Fruit fly (Drosophila melanogaster) whole organism, embryonic: ENCODE results near the gene Abl.
A peak's percentile ranks its signal among the peaks of the same experiment; 100 is the strongest.

ENCODE experiments used
- Abd-B ChIP-seq: fragments of 200-800 bp; sonication (Bioruptor generic); optimal IDR thresholded peaks from 2 replicates; lab custom pipeline; 2018; ENCODE audit warnings: missing biosample characterization, mild to moderate bottlenecking, missing genetic modification characterization, moderate library complexity
- Adf1 ChIP-seq: fragments of 200-800 bp; sonication (Bioruptor generic); IDR thresholded peaks from 2 replicates; pipeline ENCODE4 v1.3.6; 2022; ENCODE audit warnings: missing biosample characterization, missing genetic modification characterization
- Bgb ChIP-seq: fragments of 200-800 bp; sonication (Bioruptor generic); IDR thresholded peaks from 2 replicates; pipeline ENCODE4 v1.3.6; 2022; ENCODE audit warnings: missing biosample characterization, missing genetic modification characterization; ENCODE audit not compliant: partially characterized antibody
- CG1233 ChIP-seq: fragments of 200-800 bp; sonication (Bioruptor generic); optimal IDR thresholded peaks from 4 replicates; lab custom pipeline; 2018; ENCODE audit warnings: missing biosample characterization, mild to moderate bottlenecking, missing genetic modification characterization
- CG12391 ChIP-seq: fragments of 200-800 bp; sonication (Bioruptor generic); optimal IDR thresholded peaks from 3 replicates; lab custom pipeline; 2018; ENCODE audit warnings: missing biosample characterization, mild to moderate bottlenecking, missing genetic modification characterization, moderate library complexity
- CG13287 ChIP-seq: fragments of 200-800 bp; sonication (Bioruptor generic); IDR thresholded peaks from 2 replicates; pipeline ENCODE4 v1.3.6; 2022; ENCODE audit warnings: missing biosample characterization, missing genetic modification characterization; ENCODE audit not compliant: partially characterized antibody
- CG14014 ChIP-seq: fragments of 200-800 bp; sonication (Bioruptor generic); IDR thresholded peaks from 2 replicates; pipeline ENCODE4 v1.3.6; 2022; ENCODE audit warnings: missing biosample characterization, missing genetic modification characterization
- CG16863 ChIP-seq: fragments of 200-800 bp; sonication (Bioruptor generic); optimal IDR thresholded peaks from 3 replicates; lab custom pipeline; 2016; ENCODE audit warnings: missing biosample characterization, missing genetic modification characterization
- CG17359 ChIP-seq: fragments of 200-800 bp; sonication (Bioruptor generic); optimal IDR thresholded peaks from 3 replicates; lab custom pipeline; 2018; ENCODE audit warnings: missing biosample characterization, mild to moderate bottlenecking, missing genetic modification characterization, moderate library complexity
- CG2889 ChIP-seq: fragments of 200-800 bp; sonication (Bioruptor generic); IDR thresholded peaks from 3 replicates; pipeline ENCODE4 v1.3.6; 2022; ENCODE audit warnings: missing biosample characterization, missing genetic modification characterization
- CG3065 ChIP-seq: fragments of 200-800 bp; sonication (Bioruptor generic); optimal IDR thresholded peaks from 2 replicates; lab custom pipeline; 2016; ENCODE audit warnings: missing biosample characterization, missing genetic modification characterization
- CG31388 ChIP-seq: fragments of 200-800 bp; sonication (Bioruptor generic); optimal IDR thresholded peaks from 2 replicates; lab custom pipeline; 2016; ENCODE audit warnings: missing biosample characterization, missing genetic modification characterization
- CG42726 ChIP-seq: fragments of 200-800 bp; sonication (Bioruptor generic); IDR thresholded peaks from 2 replicates; pipeline ENCODE4 v1.3.6; 2022; ENCODE audit warnings: missing biosample characterization, missing genetic modification characterization; ENCODE audit not compliant: partially characterized antibody
- CG4360 ChIP-seq: fragments of 200-800 bp; sonication (Bioruptor generic); IDR thresholded peaks from 2 replicates; pipeline ENCODE4 v1.3.6; 2022; ENCODE audit warnings: missing biosample characterization, missing genetic modification characterization
- CG5180 ChIP-seq: fragments of 200-800 bp; sonication (Bioruptor generic); optimal IDR thresholded peaks from 3 replicates; lab custom pipeline; 2017; ENCODE audit warnings: missing biosample characterization, missing genetic modification characterization, mild to moderate bottlenecking, moderate library complexity, missing genetic modification reagents
- CG6683 ChIP-seq: fragments of 200-800 bp; sonication (Bioruptor generic); optimal IDR thresholded peaks from 2 replicates; lab custom pipeline; 2017; ENCODE audit warnings: missing biosample characterization, mild to moderate bottlenecking, missing genetic modification characterization, missing genetic modification reagents
- CG8089 ChIP-seq: fragments of 200-800 bp; sonication (Bioruptor generic); optimal IDR thresholded peaks from 3 replicates; lab custom pipeline; 2016; ENCODE audit warnings: missing biosample characterization, missing genetic modification characterization
- D ChIP-seq, 2 experiments: fragments of 200-800 bp in 1 of 2; fragments of >200 bp in 1 of 2; sonication (Bioruptor generic) in 1 of 2; optimal IDR thresholded peaks; 2 replicates in 1 of 2; 3 replicates in 1 of 2; lab custom pipeline; 2017; ENCODE audit warnings: mild to moderate bottlenecking in 1 of 2, missing biosample characterization in 1 of 2, missing genetic modification characterization in 1 of 2, missing genetic modification reagents in 1 of 2
- Dref ChIP-seq: fragments of 200-800 bp; sonication (Bioruptor generic); IDR thresholded peaks from 2 replicates; pipeline ENCODE4 v1.3.6; 2022; ENCODE audit warnings: missing biosample characterization, missing genetic modification characterization
- Drgx ChIP-seq: fragments of 200-800 bp; sonication (Bioruptor generic); IDR thresholded peaks from 2 replicates; pipeline ENCODE4 v1.3.6; 2022; ENCODE audit warnings: missing biosample characterization, missing genetic modification characterization
- Ets65A ChIP-seq: fragments of 200-800 bp; sonication (Bioruptor generic); peaks from one replicate; lab custom pipeline; 2016; ENCODE audit warnings: missing biosample characterization, missing genetic modification characterization
- Fer1 ChIP-seq: fragments of 200-800 bp; sonication (Bioruptor generic); optimal IDR thresholded peaks from 2 replicates; lab custom pipeline; 2017; ENCODE audit warnings: missing biosample characterization, mild to moderate bottlenecking, missing genetic modification characterization
- Lpt ChIP-seq: fragments of >200 bp; optimal IDR thresholded peaks from 2 replicates; lab custom pipeline; 2018; ENCODE audit warnings: missing biosample characterization, missing genetic modification characterization
- Max ChIP-seq: fragments of 200-800 bp; sonication (Bioruptor generic); optimal IDR thresholded peaks from 2 replicates; lab custom pipeline; 2016; ENCODE audit warnings: missing biosample characterization, mild to moderate bottlenecking, missing genetic modification characterization
- Meics ChIP-seq: fragments of 200-800 bp; sonication (Bioruptor generic); optimal IDR thresholded peaks from 2 replicates; lab custom pipeline; 2017; ENCODE audit warnings: missing biosample characterization, mild to moderate bottlenecking, missing genetic modification characterization
- NC2α ChIP-seq: fragments of 200-800 bp; sonication (Bioruptor generic); optimal IDR thresholded peaks from 2 replicates; lab custom pipeline; 2016; ENCODE audit warnings: missing biosample characterization, missing genetic modification characterization
- Ravus ChIP-seq: fragments of 200-800 bp; sonication (Bioruptor generic); IDR thresholded peaks from 2 replicates; pipeline ENCODE4 v1.3.6; 2022; ENCODE audit warnings: missing biosample characterization, missing genetic modification characterization
- Sry-δ ChIP-seq: fragments of 200-800 bp; sonication (Bioruptor generic); optimal IDR thresholded peaks from 2 replicates; lab custom pipeline; 2016; ENCODE audit warnings: missing biosample characterization, missing genetic modification characterization
- Xrp1 ChIP-seq: fragments of 200-800 bp; sonication (Bioruptor generic); IDR thresholded peaks from 2 replicates; pipeline ENCODE4 v1.3.6; 2022; ENCODE audit warnings: missing biosample characterization, missing genetic modification characterization
- ase ChIP-seq: fragments of 200-800 bp; sonication (Bioruptor generic); IDR thresholded peaks from 3 replicates; pipeline ENCODE4 v1.3.6; 2022; ENCODE audit warnings: missing biosample characterization, missing genetic modification characterization
- az2 ChIP-seq: fragments of 200-800 bp; sonication (Bioruptor generic); optimal IDR thresholded peaks from 3 replicates; lab custom pipeline; 2016; ENCODE audit warnings: missing biosample characterization, missing genetic modification characterization
- cg ChIP-seq: fragments of 200-800 bp; sonication (Bioruptor generic); optimal IDR thresholded peaks from 3 replicates; lab custom pipeline; 2019; ENCODE audit warnings: missing biosample characterization, mild to moderate bottlenecking, missing genetic modification characterization, moderate library complexity
- chinmo ChIP-seq: fragments of 200-800 bp; sonication (Bioruptor generic); IDR thresholded peaks from 4 replicates; pipeline ENCODE4 v1.3.6; 2022; ENCODE audit warnings: missing biosample characterization, missing genetic modification characterization; ENCODE audit not compliant: partially characterized antibody
- dmrt99B ChIP-seq: fragments of 200-800 bp; sonication (Bioruptor generic); optimal IDR thresholded peaks from 2 replicates; lab custom pipeline; 2018; ENCODE audit warnings: missing biosample characterization, mild to moderate bottlenecking, missing genetic modification characterization, moderate library complexity
- emc ChIP-seq: fragments of 200-800 bp; sonication (Bioruptor generic); optimal IDR thresholded peaks from 2 replicates; lab custom pipeline; 2016; ENCODE audit warnings: missing biosample characterization, missing genetic modification characterization
- esg ChIP-seq: fragments of 200-800 bp; sonication (Bioruptor generic); conservative IDR thresholded peaks from 2 replicates; pipeline ENCODE4 v1.3.6; 2022; ENCODE audit warnings: missing biosample characterization, missing genetic modification characterization
- fd3F ChIP-seq: fragments of 200-800 bp; sonication (Bioruptor generic); optimal IDR thresholded peaks from 2 replicates; lab custom pipeline; 2018; ENCODE audit warnings: missing biosample characterization, mild to moderate bottlenecking, missing genetic modification characterization, moderate library complexity
- gcm ChIP-seq: fragments of 200-800 bp; sonication (Bioruptor generic); optimal IDR thresholded peaks from 2 replicates; lab custom pipeline; 2019; ENCODE audit warnings: missing biosample characterization, mild to moderate bottlenecking, missing genetic modification characterization, moderate library complexity
- knrl ChIP-seq: fragments of 200-800 bp; sonication (Bioruptor generic); IDR thresholded peaks from 3 replicates; pipeline ENCODE4 v1.3.6; 2022; ENCODE audit warnings: missing biosample characterization, missing genetic modification characterization; ENCODE audit not compliant: partially characterized antibody
- lbe ChIP-seq: fragments of 200-800 bp; sonication (Bioruptor generic); optimal IDR thresholded peaks from 2 replicates; lab custom pipeline; 2016; ENCODE audit warnings: missing biosample characterization, mild to moderate bottlenecking, missing genetic modification characterization
- maf-S ChIP-seq: fragments of 200-800 bp; sonication (Bioruptor generic); optimal IDR thresholded peaks from 2 replicates; lab custom pipeline; 2016; ENCODE audit warnings: missing biosample characterization, missing genetic modification characterization
- mirr ChIP-seq: fragments of 200-800 bp; sonication (Bioruptor generic); optimal IDR thresholded peaks from 3 replicates; lab custom pipeline; 2018; ENCODE audit warnings: missing biosample characterization, mild to moderate bottlenecking, missing genetic modification characterization
- onecut ChIP-seq: fragments of 200-800 bp; sonication (Bioruptor generic); IDR thresholded peaks from 2 replicates; pipeline ENCODE4 v1.3.6; 2022; ENCODE audit warnings: missing biosample characterization, missing genetic modification characterization
- pzg ChIP-seq: fragments of 200-800 bp; sonication (Bioruptor generic); optimal IDR thresholded peaks from 3 replicates; lab custom pipeline; 2018; ENCODE audit warnings: missing biosample characterization, mild to moderate bottlenecking, missing genetic modification characterization, moderate library complexity
- sna ChIP-seq: fragments of 200-800 bp; sonication (Bioruptor generic); IDR thresholded peaks from 2 replicates; pipeline ENCODE4 v1.3.6; 2022; ENCODE audit warnings: missing biosample characterization, missing genetic modification characterization; ENCODE audit not compliant: partially characterized antibody
- tin ChIP-seq: fragments of 200-800 bp; sonication (Bioruptor generic); optimal IDR thresholded peaks from 3 replicates; lab custom pipeline; 2016; ENCODE audit warnings: missing biosample characterization, missing genetic modification characterization
- trh ChIP-seq: fragments of 200-800 bp; sonication (Bioruptor generic); optimal IDR thresholded peaks from 2 replicates; lab custom pipeline; 2016; ENCODE audit warnings: missing biosample characterization, missing genetic modification characterization
- vnd ChIP-seq: fragments of 200-800 bp; sonication (Bioruptor generic); IDR thresholded peaks from 3 replicates; pipeline ENCODE4 v1.3.6; 2022; ENCODE audit warnings: missing biosample characterization, missing genetic modification characterization; ENCODE audit not compliant: partially characterized antibody

Gene Abl

dm6 chr3L:16587994-16588622, 59.6 kb downstream of the Abl start (continued):
- no peak for TF ChIP-seq CG5180 (GFP tag; lab: Kevin White, UChicago)
- no peak for TF ChIP-seq Adf1 (GFP tag; lab: Robert Waterston, UW)
- TF ChIP-seq vnd (GFP tag; lab: Robert Waterston, UW): peak; percentile 93
- TF ChIP-seq cg (GFP tag; lab: Kevin White, UChicago): peak; percentile 89
- peak; percentile 96 for TF ChIP-seq sna (GFP tag; lab: Robert Waterston, UW)
- TF ChIP-seq lbe (GFP tag; lab: Kevin White, UChicago): peak; percentile 45
- peak; percentile 73 for TF ChIP-seq Abd-B (GFP tag; lab: Kevin White, UChicago)
- peak; percentile 48 for TF ChIP-seq Drgx (GFP tag; lab: Robert Waterston, UW)
- TF ChIP-seq Xrp1 (GFP tag; lab: Robert Waterston, UW): peak; percentile 53; the same call in 1 of the 2 replicates
- TF ChIP-seq emc (GFP tag; lab: Kevin White, UChicago): peak; percentile 44
- TF ChIP-seq esg (GFP tag; lab: Robert Waterston, UW): no peak
- TF ChIP-seq Fer1 (GFP tag; lab: Kevin White, UChicago): peak; percentile 3
- peak; percentile 87 for TF ChIP-seq CG42726 (GFP tag; lab: Robert Waterston, UW)
- TF ChIP-seq fd3F (GFP tag; lab: Kevin White, UChicago): peak; percentile 21
- TF ChIP-seq CG12391 (tag; lab: Kevin White, UChicago): peak; percentile 73
- TF ChIP-seq Bgb (GFP tag; lab: Robert Waterston, UW): peak; percentile 90
- peak; percentile 65; the same call in 1 of the 2 replicates for TF ChIP-seq CG14014 (GFP tag; lab: Robert Waterston, UW)
- TF ChIP-seq CG17359: peak; percentile 54
- peak; percentile 92 for TF ChIP-seq pzg (GFP tag; lab: Kevin White, UChicago)
- TF ChIP-seq Lpt (GFP tag; lab: Kevin White, UChicago): no peak
- peak; percentile 82; the same call in 2 of the 4 replicates for TF ChIP-seq chinmo (GFP tag; lab: Robert Waterston, UW)
- peak; percentile 69; the same call in 2 of the 3 replicates for TF ChIP-seq CG2889
- peak; percentile 37 for TF ChIP-seq Meics (GFP tag; lab: Kevin White, UChicago)
- TF ChIP-seq CG3065 (GFP tag; lab: Kevin White, UChicago): peak; percentile 26
- TF ChIP-seq CG13287 (GFP tag; lab: Robert Waterston, UW): peak; percentile 94
- peak; percentile 60 for TF ChIP-seq CG16863 (GFP tag; lab: Kevin White, UChicago)
- peak; percentile 98 for TF ChIP-seq D (optimal IDR thresholded peaks at IDR 0.05; lab: Kevin White, UChicago)
- TF ChIP-seq D (GFP tag; optimal IDR thresholded peaks at IDR 0.05; lab: Kevin White, UChicago): peak; percentile 16
- TF ChIP-seq onecut (GFP tag; lab: Robert Waterston, UW): peak; percentile 57
- TF ChIP-seq Sry-δ (GFP tag; lab: Kevin White, UChicago): peak; percentile 98
- TF ChIP-seq Ets65A: peak; percentile 97
- TF ChIP-seq CG8089 (GFP tag; lab: Kevin White, UChicago): peak; percentile 26
- TF ChIP-seq NC2α (GFP tag; lab: Kevin White, UChicago): no peak
- TF ChIP-seq Max (GFP tag; lab: Kevin White, UChicago): peak; percentile 76
- no peak for TF ChIP-seq CG31388
- TF ChIP-seq CG6683 (GFP tag; lab: Kevin White, UChicago): peak; percentile 34
- peak; percentile 36; the same call in 1 of the 2 replicates for TF ChIP-seq CG4360 (GFP tag; lab: Robert Waterston, UW)
- peak; percentile 13 for TF ChIP-seq CG1233 (GFP tag; lab: Kevin White, UChicago)
- peak; percentile 1 for TF ChIP-seq gcm
- TF ChIP-seq Ravus (GFP tag; lab: Robert Waterston, UW): no peak
- TF ChIP-seq ase (GFP tag; lab: Robert Waterston, UW): 0 out of 3 replicates have a peak, but pooled peaks have one; percentile 51
- peak; percentile 96 for TF ChIP-seq knrl
- TF ChIP-seq Dref (GFP tag; lab: Robert Waterston, UW): peak; percentile 52
- peak; percentile 60 for TF ChIP-seq tin
- TF ChIP-seq dmrt99B (tag; lab: Kevin White, UChicago): no peak
- TF ChIP-seq maf-S: peak; percentile 8
- TF ChIP-seq mirr (GFP tag; lab: Kevin White, UChicago): peak; percentile 15
- TF ChIP-seq trh (GFP tag; lab: Kevin White, UChicago): peak; percentile 25
- TF ChIP-seq az2: peak; percentile 35
